Worm (Caenorhabditis elegans) whole organism, early embryonic: Measurements from ENCODE around the gene dohh-1.

Source experiments
- B0310.2 ChIP-seq: sonication (generic microtip); optimal IDR thresholded peaks from 2 replicates; lab custom pipeline; 2016; ENCODE audit warnings: mild to moderate bottlenecking, missing genetic modification characterization, missing compliant biosample characterization
- F13C5.2 ChIP-seq: sonication (generic microtip); optimal IDR thresholded peaks from 2 replicates; lab custom pipeline; 2017; ENCODE audit warnings: mild to moderate bottlenecking, missing genetic modification characterization, inconsistent platforms, missing compliant biosample characterization
- ama-1 ChIP-seq: fragments of 150-350 bp; optimal IDR thresholded peaks from 2 replicates; lab custom pipeline; 2014
- ceh-13 ChIP-seq: fragments of 200-800 bp; sonication (Bioruptor generic); optimal IDR thresholded peaks from 2 replicates; lab custom pipeline; 2018; ENCODE audit warnings: mild to moderate bottlenecking, missing genetic modification characterization, missing compliant biosample characterization
- ceh-36 ChIP-seq: sonication (generic microtip); optimal IDR thresholded peaks from 2 replicates; lab custom pipeline; 2016; ENCODE audit warnings: missing genetic modification characterization, inconsistent platforms, missing compliant biosample characterization
- flt-1 ChIP-seq: fragments of 200-800 bp; sonication (Bioruptor generic); IDR thresholded peaks from 2 replicates; pipeline ENCODE4 v1.3.6; 2022; ENCODE audit warnings: missing genetic modification characterization, missing compliant biosample characterization
- hmg-4 ChIP-seq: fragments of 200-800 bp; sonication (Bioruptor generic); optimal IDR thresholded peaks from 2 replicates; lab custom pipeline; 2018; ENCODE audit warnings: mild to moderate bottlenecking, missing genetic modification characterization, missing compliant biosample characterization
- pes-1 ChIP-seq: fragments of 200-800 bp; sonication (Bioruptor generic); IDR thresholded peaks from 2 replicates; pipeline ENCODE4 v1.3.6; 2022; ENCODE audit warnings: missing genetic modification reagents, missing genetic modification characterization, missing compliant biosample characterization
- sea-1 ChIP-seq: fragments of 200-800 bp; sonication (Bioruptor generic); conservative IDR thresholded peaks from 2 replicates; pipeline ENCODE4 v1.3.6; 2022; ENCODE audit warnings: missing genetic modification characterization, missing compliant biosample characterization
- tbx-11 ChIP-seq: fragments of 200-800 bp; sonication (Bioruptor generic); IDR thresholded peaks from 2 replicates; pipeline ENCODE4 v1.3.6; 2022; ENCODE audit warnings: missing genetic modification characterization, missing compliant biosample characterization
- tbx-37 ChIP-seq: fragments of 200-800 bp; sonication (Bioruptor generic); conservative IDR thresholded peaks from 2 replicates; pipeline ENCODE4 v1.3.6; 2022; ENCODE audit warnings: missing genetic modification reagents, missing genetic modification characterization, missing compliant biosample characterization

DNA sequence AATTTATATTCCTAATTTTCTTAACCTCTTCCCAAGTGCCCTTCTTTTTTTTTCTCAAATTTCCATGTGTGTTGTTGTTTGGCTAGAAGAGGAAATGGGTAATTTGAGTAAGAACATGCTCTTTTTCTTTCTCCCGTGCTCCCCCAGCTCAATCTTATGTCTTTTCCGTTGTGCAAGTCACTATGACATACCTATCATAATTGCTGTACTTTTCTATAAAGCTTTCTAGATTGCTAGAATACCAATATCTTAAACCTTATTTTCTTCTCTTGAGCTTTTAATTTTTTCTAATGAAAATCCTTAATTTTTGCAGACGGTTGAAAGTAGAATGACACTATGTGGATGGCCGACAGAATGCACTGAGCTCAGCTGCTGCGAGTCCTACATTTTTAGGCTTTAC, 9.5 kb upstream of the dohh-1 start, which contains the start of gene txt-13:
- TF ChIP-seq ama-1 (lab: Kevin White, UChicago) (no peak), pes-1 (no peak), ceh-13 (GFP tag; lab: Kevin White, UChicago) (no peak), tbx-11 (GFP tag; lab: Robert Waterston, UW) (no peak), hmg-4 (GFP tag; lab: Kevin White, UChicago) (no peak), F13C5.2 (tag; lab: Kevin White, UChicago) (no peak), tbx-37 (no peak), flt-1 (no peak), B0310.2 (tag; lab: Kevin White, UChicago) (no peak), ceh-36 (tag; lab: Kevin White, UChicago) (no peak), sea-1 (no peak)
